Worm (Caenorhabditis elegans): ENCODE data around the gene ins-23.
A peak's percentile ranks its signal among the peaks of the same experiment; 100 is the strongest.

ins-23 gene

ce11 chrIII:10006734-10007348, 21.2 kb upstream of the ins-23 start, which contains the start of gene C05B5.8:
C05B5.8 (minus strand) TSS chrIII:10006784.
- TF ChIP-seq zip-5 (tag; optimal IDR thresholded peaks at IDR 0.05): no peak
- TF ChIP-seq C08G9.2 (tag; optimal IDR thresholded peaks at IDR 0.05): no peak
- TF ChIP-seq rnt-1 (tag; optimal IDR thresholded peaks at IDR 0.05): no peak
- no peak for TF ChIP-seq pha-4 (tag; optimal IDR thresholded peaks at IDR 0.05)
- TF ChIP-seq ttx-3 (tag; optimal IDR thresholded peaks at IDR 0.05): no peak
- TF ChIP-seq mec-3 (tag; optimal IDR thresholded peaks at IDR 0.05; ENCODE audit: borderline replicate concordance): no peak
- no peak for TF ChIP-seq ama-1 (optimal IDR thresholded peaks at IDR 0.05)
- no peak for TF ChIP-seq K02D7.2 (tag; optimal IDR thresholded peaks at IDR 0.05)
- TF ChIP-seq ceh-31 (tag; optimal IDR thresholded peaks at IDR 0.05): no peak
- TF ChIP-seq ceh-22 (tag; optimal IDR thresholded peaks at IDR 0.05): no peak
- no peak for TF ChIP-seq unc-3 (GFP tag; conservative IDR thresholded peaks at IDR 0.05)
- no peak for TF ChIP-seq unc-3 (tag; optimal IDR thresholded peaks at IDR 0.05)
- TF ChIP-seq hlh-8 (tag; optimal IDR thresholded peaks at IDR 0.05): no peak
- no peak for TF ChIP-seq gmeb-2 (tag; optimal IDR thresholded peaks at IDR 0.05)
- TF ChIP-seq madf-2 (tag; optimal IDR thresholded peaks at IDR 0.05): no peak
- TF ChIP-seq sox-2 (GFP tag; IDR thresholded peaks at IDR 0.05): no peak
- TF ChIP-seq hlh-6 (tag; optimal IDR thresholded peaks at IDR 0.05): no peak

- TF ChIP-seq ceh-31 (tag; optimal IDR thresholded peaks at IDR 0.05): no peak
- no peak for TF ChIP-seq ceh-24 (tag; optimal IDR thresholded peaks at IDR 0.05)
- no peak for TF ChIP-seq elt-4 (tag; optimal IDR thresholded peaks at IDR 0.05)
- TF ChIP-seq lin-11 (tag; optimal IDR thresholded peaks at IDR 0.05): no peak
Measured at ce11 chrIII:10010117-10010516, 17.9 kb upstream of the ins-23 start, which contains the start of gene fbxa-155. fbxa-155 (minus strand) TSS chrIII:10010217.

ce11 chrIII:10012136-10012535, 15.9 kb upstream of the ins-23 start, which contains the start of gene C05B5.16:
C05B5.16 (plus strand) TSS chrIII:10012436.
- TF ChIP-seq ama-1 (optimal IDR thresholded peaks at IDR 0.05) (no peak), fkh-10 (GFP tag; optimal IDR thresholded peaks at IDR 0.05) (no peak), gmeb-2 (tag; optimal IDR thresholded peaks at IDR 0.05) (no peak), sdc-2 (tag; optimal IDR thresholded peaks at IDR 0.05) (no peak), elt-4 (tag; optimal IDR thresholded peaks at IDR 0.05) (no peak), fax-1 (tag; optimal IDR thresholded peaks at IDR 0.05) (no peak), lin-11 (tag; optimal IDR thresholded peaks at IDR 0.05) (no peak), elt-2 (tag; optimal IDR thresholded peaks at IDR 0.05) (no peak), hlh-15 (tag; optimal IDR thresholded peaks at IDR 0.05) (no peak), ceh-22 (tag; optimal IDR thresholded peaks at IDR 0.05) (no peak), ttx-3 (tag; optimal IDR thresholded peaks at IDR 0.05) (no peak), ceh-2 (tag; optimal IDR thresholded peaks at IDR 0.05) (no peak), che-1 (tag; optimal IDR thresholded peaks at IDR 0.05) (no peak), F13H6.1 (tag; optimal IDR thresholded peaks at IDR 0.05) (no peak), ref-2 (tag; optimal IDR thresholded peaks at IDR 0.05) (no peak), unc-3 (GFP tag; conservative IDR thresholded peaks at IDR 0.05) (no peak), unc-3 (tag; optimal IDR thresholded peaks at IDR 0.05) (no peak), T23F11.4 (GFP tag; optimal IDR thresholded peaks at IDR 0.05) (no peak), dve-1 (tag; optimal IDR thresholded peaks at IDR 0.05) (no peak), pqm-1 (tag; optimal IDR thresholded peaks at IDR 0.05) (no peak)

- TF ChIP-seq ceh-24 (tag; optimal IDR thresholded peaks at IDR 0.05) (no peak), pros-1 (tag; optimal IDR thresholded peaks at IDR 0.05) (no peak), ceh-6 (GFP tag; optimal IDR thresholded peaks at IDR 0.05) (no peak), Y22D7AL.16 (tag; optimal IDR thresholded peaks at IDR 0.05) (no peak), zip-5 (tag; optimal IDR thresholded peaks at IDR 0.05) (no peak), nhr-232 (tag; optimal IDR thresholded peaks at IDR 0.05) (no peak), hlh-13 (GFP tag; optimal IDR thresholded peaks at IDR 0.05) (no peak), unc-3 (GFP tag; conservative IDR thresholded peaks at IDR 0.05) (no peak), unc-3 (tag; optimal IDR thresholded peaks at IDR 0.05) (no peak), ceh-34 (tag; optimal IDR thresholded peaks at IDR 0.05) (peak; percentile 25), madf-2 (tag; optimal IDR thresholded peaks at IDR 0.05) (no peak), ceh-18 (tag; optimal IDR thresholded peaks at IDR 0.05) (peak; percentile 34), odd-2 (tag; optimal IDR thresholded peaks at IDR 0.05) (no peak), che-1 (tag; optimal IDR thresholded peaks at IDR 0.05) (no peak), pqm-1 (tag; optimal IDR thresholded peaks at IDR 0.05) (no peak), lim-6 (tag; optimal IDR thresholded peaks at IDR 0.05) (peak; percentile 57), ttx-3 (tag; optimal IDR thresholded peaks at IDR 0.05) (no peak), fkh-10 (GFP tag; optimal IDR thresholded peaks at IDR 0.05) (no peak), F13H6.1 (tag; optimal IDR thresholded peaks at IDR 0.05) (no peak), hlh-8 (tag; optimal IDR thresholded peaks at IDR 0.05) (no peak), pag-3 (tag; optimal IDR thresholded peaks at IDR 0.05; ENCODE audit: borderline replicate concordance) (no peak), fax-1 (tag; optimal IDR thresholded peaks at IDR 0.05) (peak; percentile 28), pha-4 (tag; optimal IDR thresholded peaks at IDR 0.05) (no peak), pax-1 (tag; optimal IDR thresholded peaks at IDR 0.05) (no peak), ceh-9 (tag; optimal IDR thresholded peaks at IDR 0.05) (no peak), mec-3 (tag; optimal IDR thresholded peaks at IDR 0.05; ENCODE audit: borderline replicate concordance) (no peak)
Measured at ce11 chrIII:10016413-10017051, 11.5 kb upstream of the ins-23 start, which contains the start of gene rgs-1. rgs-1 (minus strand) TSS chrIII:10016558.

Measured in whole organism, late embryonic.